Worm (Caenorhabditis elegans) whole organism, early embryonic: ENCODE measurements around the gene C53C11.5.

Experiments
- B0310.2 ChIP-seq: sonication (generic microtip); optimal IDR thresholded peaks from 2 replicates; lab custom pipeline; 2016; ENCODE audit warnings: mild to moderate bottlenecking, missing genetic modification characterization, missing compliant biosample characterization
- F13C5.2 ChIP-seq: sonication (generic microtip); optimal IDR thresholded peaks from 2 replicates; lab custom pipeline; 2017; ENCODE audit warnings: mild to moderate bottlenecking, missing genetic modification characterization, inconsistent platforms, missing compliant biosample characterization
- ama-1 ChIP-seq: fragments of 150-350 bp; optimal IDR thresholded peaks from 2 replicates; lab custom pipeline; 2014
- ceh-13 ChIP-seq: fragments of 200-800 bp; sonication (Bioruptor generic); optimal IDR thresholded peaks from 2 replicates; lab custom pipeline; 2018; ENCODE audit warnings: mild to moderate bottlenecking, missing genetic modification characterization, missing compliant biosample characterization
- ceh-36 ChIP-seq: sonication (generic microtip); optimal IDR thresholded peaks from 2 replicates; lab custom pipeline; 2016; ENCODE audit warnings: missing genetic modification characterization, inconsistent platforms, missing compliant biosample characterization
- ets-7 ChIP-seq: sonication (generic microtip); optimal IDR thresholded peaks from 2 replicates; lab custom pipeline; 2016; ENCODE audit warnings: missing genotype, missing genetic modification characterization, missing compliant biosample characterization
- hmbx-1 ChIP-seq: sonication (generic microtip); optimal IDR thresholded peaks from 2 replicates; lab custom pipeline; 2016; ENCODE audit warnings: mild to moderate bottlenecking, missing genetic modification characterization, missing compliant biosample characterization
- hmg-4 ChIP-seq: fragments of 200-800 bp; sonication (Bioruptor generic); optimal IDR thresholded peaks from 2 replicates; lab custom pipeline; 2018; ENCODE audit warnings: mild to moderate bottlenecking, missing genetic modification characterization, missing compliant biosample characterization
- hnd-1 ChIP-seq: sonication (generic microtip); optimal IDR thresholded peaks from 2 replicates; lab custom pipeline; 2016; ENCODE audit warnings: missing genetic modification characterization, missing compliant biosample characterization
- pes-1 ChIP-seq: fragments of 200-800 bp; sonication (Bioruptor generic); IDR thresholded peaks from 2 replicates; pipeline ENCODE4 v1.3.6; 2022; ENCODE audit warnings: missing genetic modification reagents, missing genetic modification characterization, missing compliant biosample characterization
- scrt-1 ChIP-seq: fragments of 200-800 bp; sonication (Bioruptor generic); IDR thresholded peaks from 2 replicates; pipeline ENCODE4 v1.3.6; 2022; ENCODE audit warnings: missing genetic modification characterization, missing compliant biosample characterization
- sea-1 ChIP-seq: fragments of 200-800 bp; sonication (Bioruptor generic); conservative IDR thresholded peaks from 2 replicates; pipeline ENCODE4 v1.3.6; 2022; ENCODE audit warnings: missing genetic modification characterization, missing compliant biosample characterization
- tbx-11 ChIP-seq: fragments of 200-800 bp; sonication (Bioruptor generic); IDR thresholded peaks from 2 replicates; pipeline ENCODE4 v1.3.6; 2022; ENCODE audit warnings: missing genetic modification characterization, missing compliant biosample characterization
- tra-4 ChIP-seq: sonication (generic microtip); optimal IDR thresholded peaks from 2 replicates; lab custom pipeline; 2017; ENCODE audit warnings: missing genetic modification characterization, missing compliant biosample characterization

DNA sequence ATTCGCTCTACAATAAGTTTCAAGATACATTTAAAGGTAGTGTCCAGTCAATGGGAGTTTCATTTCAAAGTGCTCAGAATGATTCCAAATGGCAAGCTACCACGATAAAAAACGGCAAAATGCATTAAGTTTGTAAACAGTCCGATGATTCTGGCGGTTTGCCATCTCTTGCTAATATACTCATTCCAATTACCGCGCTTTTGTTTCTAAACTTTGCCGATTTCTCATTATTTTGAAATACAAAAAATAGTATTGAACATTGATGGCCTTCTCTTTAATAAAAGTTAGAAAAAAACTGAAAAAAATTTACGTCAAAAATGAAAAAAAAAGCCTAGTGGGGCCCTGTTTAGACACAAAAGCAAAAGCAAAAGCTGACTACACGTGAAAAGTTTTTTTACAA, 39.8 kb upstream of the C53C11.5 start:
- TF ChIP-seq B0310.2 (no peak), F13C5.2 (tag; lab: Kevin White, UChicago) (no peak), ama-1 (lab: Kevin White, UChicago) (no peak), ceh-13 (no peak), tbx-11 (GFP tag; lab: Robert Waterston, UW) (no peak), tra-4 (tag; lab: Kevin White, UChicago) (no peak), ceh-36 (tag; lab: Kevin White, UChicago) (no peak), hmbx-1 (tag; lab: Kevin White, UChicago) (no peak), hnd-1 (tag; lab: Kevin White, UChicago) (no peak), hmg-4 (no peak), pes-1 (GFP tag; lab: Robert Waterston, UW) (no peak), ets-7 (tag; lab: Kevin White, UChicago) (no peak), sea-1 (GFP tag; lab: Robert Waterston, UW) (no peak), scrt-1 (GFP tag; lab: Robert Waterston, UW) (no peak)
